Fruit fly (Drosophila melanogaster): Measurements from ENCODE around the gene cysu.

dm6 chr3R:17420338-17420737, 5.2 kb upstream of the cysu start, which contains the start of gene CG42835:
- TF ChIP-seq usp (GFP tag; optimal IDR thresholded peaks at IDR 0.05), result no peak
- no peak for TF ChIP-seq pan (optimal IDR thresholded peaks at IDR 0.05)
- TF ChIP-seq psq (optimal IDR thresholded peaks at IDR 0.05), result no peak
- no peak for TF ChIP-seq Dll (optimal IDR thresholded peaks at IDR 0.05)
- no peak for TF ChIP-seq CG8478 (optimal IDR thresholded peaks at IDR 0.05)

All from whole organism.